Fruit fly (Drosophila melanogaster): ENCODE data around the gene CG9962.

DNA sequence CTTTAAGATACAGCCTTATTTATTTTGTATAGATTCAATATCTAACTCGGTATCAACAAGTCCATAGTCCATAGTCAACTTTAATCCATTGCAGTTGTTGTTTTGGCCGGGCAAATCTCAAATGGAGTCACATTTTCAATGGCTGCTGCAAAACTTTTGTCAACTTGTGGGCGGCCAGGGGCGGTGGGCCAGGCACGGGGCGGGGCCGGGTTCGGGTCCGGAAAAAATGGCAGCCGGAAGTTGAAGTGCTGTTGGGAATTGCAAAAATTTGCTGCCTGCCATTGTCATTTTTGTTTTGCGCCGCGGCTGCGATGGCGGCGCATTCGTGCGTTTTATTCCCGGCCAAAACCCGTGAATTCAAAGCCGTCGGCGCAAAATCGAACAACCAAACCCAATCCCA, 23.6 kb downstream of the CG9962 start:
- no peak for TF ChIP-seq CTCF (optimal IDR thresholded peaks at IDR 0.05)
- TF ChIP-seq CG8478 (optimal IDR thresholded peaks at IDR 0.05) = no peak

Data from S2 (cell line).